Worm (Caenorhabditis elegans) whole organism, young adult: ENCODE measurements around the gene pho-10.
A peak's percentile ranks its signal among the peaks of the same experiment; 100 is the strongest.

ENCODE experiments used
- B0019.2 ChIP-seq: fragments of 200-800 bp; sonication (Bioruptor generic); conservative IDR thresholded peaks from 2 replicates; pipeline ENCODE4 v1.3.6; 2022; ENCODE audit warnings: missing genetic modification reagents, missing genetic modification characterization, missing compliant biosample characterization
- B0035.1 ChIP-seq: sonication (generic microtip); optimal IDR thresholded peaks from 2 replicates; lab custom pipeline; 2016; ENCODE audit warnings: missing genetic modification characterization, mild to moderate bottlenecking, missing compliant biosample characterization, missing genotype, missing genetic modification reagents
- B0336.3 ChIP-seq: fragments of 200-800 bp; sonication (Bioruptor generic); IDR thresholded peaks from 2 replicates; pipeline ENCODE4 v1.3.6; 2022; ENCODE audit warnings: missing genetic modification characterization, missing compliant biosample characterization
- F10E7.11 ChIP-seq: sonication (generic microtip); optimal IDR thresholded peaks from 2 replicates; lab custom pipeline; 2017; ENCODE audit warnings: mild to moderate bottlenecking, missing genetic modification characterization, moderate library complexity, missing compliant biosample characterization
- F23B12.7 ChIP-seq: sonication (generic microtip); optimal IDR thresholded peaks from 2 replicates; lab custom pipeline; 2017; ENCODE audit warnings: missing genetic modification characterization, mild to moderate bottlenecking, missing compliant biosample characterization, antibody characterized with exemption, moderate library complexity; ENCODE audit not compliant: insufficient read depth
- F39B2.1 ChIP-seq: fragments of 200-800 bp; sonication (Bioruptor generic); IDR thresholded peaks from 2 replicates; pipeline ENCODE4 v1.3.6; 2022; ENCODE audit warnings: missing genetic modification reagents, missing genetic modification characterization, missing compliant biosample characterization
- F52B5.7 ChIP-seq: sonication (generic microtip); optimal IDR thresholded peaks from 2 replicates; lab custom pipeline; 2016; ENCODE audit warnings: mild to moderate bottlenecking, missing genetic modification characterization, missing compliant biosample characterization
- F57C9.4 ChIP-seq: sonication (generic microtip); optimal IDR thresholded peaks from 2 replicates; lab custom pipeline; 2017; ENCODE audit warnings: mild to moderate bottlenecking, missing genetic modification characterization, missing compliant biosample characterization
- K12H6.12 ChIP-seq: fragments of 200-800 bp; sonication (Bioruptor generic); optimal IDR thresholded peaks from 2 replicates; lab custom pipeline; 2018; ENCODE audit warnings: mild to moderate bottlenecking, missing genetic modification characterization, missing compliant biosample characterization
- Y56A3A.18 ChIP-seq: fragments of 200-800 bp; sonication (Bioruptor generic); IDR thresholded peaks from 2 replicates; pipeline ENCODE4 v1.3.6; 2022; ENCODE audit warnings: missing genetic modification reagents, missing genetic modification characterization, missing compliant biosample characterization
- Y95B8A.8 ChIP-seq: fragments of 200-800 bp; sonication (Bioruptor generic); IDR thresholded peaks from 2 replicates; pipeline ENCODE4 v1.3.6; 2022; ENCODE audit warnings: missing genetic modification reagents, missing genetic modification characterization, missing compliant biosample characterization
- ZK185.1 ChIP-seq: sonication (generic microtip); optimal IDR thresholded peaks from 2 replicates; lab custom pipeline; 2016; ENCODE audit warnings: mild to moderate bottlenecking, missing genetic modification characterization, missing compliant biosample characterization; ENCODE audit not compliant: poor library complexity, severe bottlenecking
- aptf-2 ChIP-seq: fragments of 200-800 bp; sonication (Bioruptor generic); conservative IDR thresholded peaks from 2 replicates; pipeline ENCODE4 v1.3.6; 2022; ENCODE audit warnings: missing genetic modification reagents, missing genetic modification characterization, missing compliant biosample characterization
- attf-3 ChIP-seq: fragments of 200-800 bp; sonication (Bioruptor generic); conservative IDR thresholded peaks from 2 replicates; pipeline ENCODE4 v1.3.6; 2022; ENCODE audit warnings: missing genetic modification reagents, missing genetic modification characterization, missing compliant biosample characterization
- attf-6 ChIP-seq: fragments of 200-800 bp; sonication (Bioruptor generic); IDR thresholded peaks from 2 replicates; pipeline ENCODE4 v1.3.6; 2022; ENCODE audit warnings: missing genetic modification reagents, missing genetic modification characterization, missing compliant biosample characterization
- cebp-1 ChIP-seq, 2 experiments: fragments of 200-800 bp in 1 of 2; sonication (Bioruptor generic) in 1 of 2; sonication (generic microtip) in 1 of 2; IDR thresholded peaks in 1 of 2; optimal IDR thresholded peaks in 1 of 2; 2 replicates each; pipeline versions ENCODE4 v1.3.6 to Lab custom; 2017 to 2022; ENCODE audit warnings: missing compliant biosample characterization in 2 of 2, missing genetic modification characterization in 2 of 2, mild to moderate bottlenecking in 1 of 2, missing genetic modification reagents in 1 of 2, moderate library complexity in 1 of 2
- ceh-58 ChIP-seq: fragments of 200-800 bp; sonication (Bioruptor generic); IDR thresholded peaks from 2 replicates; pipeline ENCODE4 v1.3.6; 2022; ENCODE audit warnings: missing genetic modification characterization, missing compliant biosample characterization
- ceh-79 ChIP-seq: sonication (generic microtip); optimal IDR thresholded peaks from 2 replicates; lab custom pipeline; 2017; ENCODE audit warnings: mild to moderate bottlenecking, missing genetic modification characterization, missing compliant biosample characterization
- ceh-91 ChIP-seq: fragments of 200-800 bp; sonication (Bioruptor generic); IDR thresholded peaks from 2 replicates; pipeline ENCODE4 v1.3.6; 2022; ENCODE audit warnings: missing genetic modification reagents, missing genetic modification characterization, missing compliant biosample characterization
- chd-7 ChIP-seq: sonication (generic microtip); optimal IDR thresholded peaks from 2 replicates; lab custom pipeline; 2016; ENCODE audit warnings: mild to moderate bottlenecking, missing genetic modification characterization, moderate library complexity, missing compliant biosample characterization
- die-1 ChIP-seq: sonication (generic microtip); optimal IDR thresholded peaks from 2 replicates; lab custom pipeline; 2016; ENCODE audit warnings: missing genotype, mild to moderate bottlenecking, missing genetic modification characterization, missing compliant biosample characterization
- dpff-1 ChIP-seq: sonication (generic microtip); optimal IDR thresholded peaks from 2 replicates; lab custom pipeline; 2017; ENCODE audit warnings: mild to moderate bottlenecking, missing genetic modification characterization, missing compliant biosample characterization
- egl-18 ChIP-seq: fragments of 200-800 bp; sonication (Bioruptor generic); IDR thresholded peaks from 2 replicates; pipeline ENCODE4 v1.3.6; 2022; ENCODE audit warnings: missing genetic modification reagents, missing genetic modification characterization, missing compliant biosample characterization
- hlh-12 ChIP-seq: sonication (generic microtip); optimal IDR thresholded peaks from 2 replicates; lab custom pipeline; 2016; ENCODE audit warnings: missing genetic modification characterization, missing compliant biosample characterization
- hlh-26 ChIP-seq: fragments of 200-800 bp; sonication (Bioruptor generic); conservative IDR thresholded peaks from 2 replicates; pipeline ENCODE4 v1.3.6; 2022; ENCODE audit warnings: missing genetic modification reagents, missing genetic modification characterization, missing compliant biosample characterization
- hmg-1.2 ChIP-seq: fragments of 200-800 bp; sonication (Bioruptor generic); IDR thresholded peaks from 2 replicates; pipeline ENCODE4 v1.3.6; 2022; ENCODE audit warnings: missing genetic modification reagents, missing genetic modification characterization, missing compliant biosample characterization
- hsf-1 ChIP-seq: fragments of 200-800 bp; sonication (Bioruptor generic); IDR thresholded peaks from 2 replicates; pipeline ENCODE4 v1.3.6; 2022; ENCODE audit warnings: missing genetic modification reagents, missing genetic modification characterization, missing compliant biosample characterization
- madf-6 ChIP-seq: fragments of 200-800 bp; sonication (Bioruptor generic); IDR thresholded peaks from 2 replicates; pipeline ENCODE4 v1.3.6; 2022; ENCODE audit warnings: missing genetic modification reagents, missing genetic modification characterization, missing compliant biosample characterization
- mxl-1 ChIP-seq: sonication (generic microtip); optimal IDR thresholded peaks from 2 replicates; lab custom pipeline; 2016; ENCODE audit warnings: missing genetic modification characterization, missing compliant biosample characterization
- nfya-2 ChIP-seq: fragments of 200-800 bp; sonication (Bioruptor generic); IDR thresholded peaks from 2 replicates; pipeline ENCODE4 v1.3.6; 2022; ENCODE audit warnings: missing genetic modification reagents, missing genetic modification characterization, missing compliant biosample characterization
- nhr-80 ChIP-seq: sonication (generic microtip); optimal IDR thresholded peaks from 2 replicates; lab custom pipeline; 2016; ENCODE audit warnings: missing genetic modification characterization, missing compliant biosample characterization
- nhr-90 ChIP-seq: sonication (generic microtip); optimal IDR thresholded peaks from 2 replicates; lab custom pipeline; 2016; ENCODE audit warnings: missing genotype, mild to moderate bottlenecking, missing genetic modification characterization, missing compliant biosample characterization
- rcor-1 ChIP-seq: fragments of 200-800 bp; sonication (Bioruptor generic); IDR thresholded peaks from 2 replicates; pipeline ENCODE4 v1.3.6; 2022; ENCODE audit warnings: missing genetic modification reagents, missing genetic modification characterization, missing compliant biosample characterization
- rec-8 ChIP-seq, 2 experiments: sonication (generic microtip); optimal IDR thresholded peaks; 2 replicates each; lab custom pipeline; 2016; ENCODE audit warnings: mild to moderate bottlenecking in 2 of 2, missing genetic modification characterization in 2 of 2, missing genetic modification reagents in 2 of 2, missing genotype in 2 of 2, missing biosample characterization in 1 of 2, missing compliant biosample characterization in 1 of 2, moderate library complexity in 1 of 2
- repo-1 ChIP-seq: sonication (generic microtip); optimal IDR thresholded peaks from 2 replicates; lab custom pipeline; 2017; ENCODE audit warnings: mild to moderate bottlenecking, missing genetic modification characterization, missing compliant biosample characterization
- rpc-1 ChIP-seq, 2 experiments: fragments of 150-350 bp in 1 of 2; sonication (generic microtip) in 1 of 2; optimal IDR thresholded peaks; 2 replicates each; lab custom pipeline; 2014 to 2018; ENCODE audit warnings: missing biosample characterization in 1 of 2, missing genetic modification characterization in 1 of 2, missing genetic modification reagents in 1 of 2, missing genotype in 1 of 2
- snpc-3.4 ChIP-seq: sonication (generic microtip); optimal IDR thresholded peaks from 2 replicates; lab custom pipeline; 2017; ENCODE audit warnings: missing genetic modification characterization, mild to moderate bottlenecking, missing compliant biosample characterization, antibody characterized with exemption, moderate library complexity, missing genotype, missing genetic modification reagents
- somi-1 ChIP-seq: fragments of 200-800 bp; sonication (Bioruptor generic); optimal IDR thresholded peaks from 2 replicates; lab custom pipeline; 2018; ENCODE audit warnings: mild to moderate bottlenecking, missing genetic modification characterization, missing compliant biosample characterization
- tlf-1 ChIP-seq: fragments of 200-800 bp; sonication (Bioruptor generic); optimal IDR thresholded peaks from 2 replicates; lab custom pipeline; 2018; ENCODE audit warnings: mild to moderate bottlenecking, missing genetic modification characterization, missing compliant biosample characterization
- unc-130 ChIP-seq: sonication (generic microtip); optimal IDR thresholded peaks from 2 replicates; lab custom pipeline; 2016; ENCODE audit warnings: missing genetic modification reagents, missing genetic modification characterization, missing compliant biosample characterization
- xnd-1 ChIP-seq: sonication (generic microtip); optimal IDR thresholded peaks from 2 replicates; lab custom pipeline; 2016; ENCODE audit warnings: missing genotype, missing genetic modification reagents, missing genetic modification characterization, missing compliant biosample characterization
- ztf-28 ChIP-seq: fragments of 200-800 bp; sonication (Bioruptor generic); IDR thresholded peaks from 2 replicates; pipeline ENCODE4 v1.3.6; 2022; ENCODE audit warnings: missing genetic modification reagents, missing genetic modification characterization, missing compliant biosample characterization

Gene pho-10

ce11 chrII:9933947-9934383 lies 13.6 kb upstream of the pho-10 start (continued):
- TF ChIP-seq ceh-58 (GFP tag; lab: Robert Waterston, UW) (no peak), F39B2.1 (no peak), dpff-1 (tag; lab: Kevin White, UChicago) (peak; percentile 72), F23B12.7 (tag; lab: Kevin White, UChicago) (peak; percentile 2), Y56A3A.18 (GFP tag; lab: Robert Waterston, UW) (peak; percentile 45; the same call in 1 of the 2 replicates), tlf-1 (peak; percentile 64), Y95B8A.8 (no peak), xnd-1 (tag; lab: Kevin White, UChicago) (no peak), ztf-28 (GFP tag; lab: Robert Waterston, UW) (no peak), somi-1 (GFP tag; lab: Kevin White, UChicago) (no peak), nfya-2 (no peak), chd-7 (tag; lab: Kevin White, UChicago) (peak; percentile 10), nhr-80 (peak; percentile 18), cebp-1 (GFP tag; IDR thresholded peaks at IDR 0.05; lab: Robert Waterston, UW) (no peak), cebp-1 (tag; optimal IDR thresholded peaks at IDR 0.05; lab: Kevin White, UChicago) (peak; percentile 41), aptf-2 (GFP tag; lab: Robert Waterston, UW) (no peak), ZK185.1 (tag; lab: Kevin White, UChicago) (peak; percentile 59), hlh-26 (GFP tag; lab: Robert Waterston, UW) (no peak), B0019.2 (no peak), mxl-1 (no peak), F57C9.4 (tag; lab: Kevin White, UChicago) (no peak), F52B5.7 (peak; percentile 20), madf-6 (no peak), repo-1 (tag; lab: Kevin White, UChicago) (peak; percentile 90), attf-6 (GFP tag; lab: Robert Waterston, UW) (no peak), egl-18 (GFP tag; lab: Robert Waterston, UW) (no peak), ceh-79 (tag; lab: Kevin White, UChicago) (peak; percentile 48), F10E7.11 (no peak), rec-8 (tag; optimal IDR thresholded peaks at IDR 0.05; lab: Kevin White, UChicago) (no peak), hsf-1 (GFP tag; lab: Robert Waterston, UW) (0 out of 2 replicates have a peak, but pooled peaks have one; percentile 20)

ce11 chrII:9931476-9931875 lies 11.1 kb upstream of the pho-10 start, which contains the start of gene pho-11:
Gene pho-11 (plus strand): TSS chrII:9931849.
- TF ChIP-seq rec-8 (tag; optimal IDR thresholded peaks at IDR 0.05; lab: Kevin White, UChicago), result no peak
- no peak for TF ChIP-seq F39B2.1
- TF ChIP-seq K12H6.12, result no peak
- TF ChIP-seq rcor-1, result no peak
- TF ChIP-seq chd-7 (tag; lab: Kevin White, UChicago), result no peak
- no peak for TF ChIP-seq ceh-91
- TF ChIP-seq nhr-90 (tag; lab: Kevin White, UChicago), result no peak
- no peak for TF ChIP-seq hmg-1.2 (GFP tag; lab: Robert Waterston, UW)
- TF ChIP-seq B0336.3, result no peak
- no peak for TF ChIP-seq die-1
- no peak for TF ChIP-seq hlh-12 (tag; lab: Kevin White, UChicago)
- TF ChIP-seq Y95B8A.8, result no peak
- no peak for TF ChIP-seq mxl-1
- no peak for TF ChIP-seq B0035.1 (tag; lab: Kevin White, UChicago)
- no peak for TF ChIP-seq snpc-3.4
- TF ChIP-seq rpc-1 (optimal IDR thresholded peaks at IDR 0.05; lab: Kevin White, UChicago), result no peak
- TF ChIP-seq rpc-1 (tag; optimal IDR thresholded peaks at IDR 0.05; lab: Kevin White, UChicago), result no peak
- no peak for TF ChIP-seq attf-3 (GFP tag; lab: Robert Waterston, UW)
- TF ChIP-seq attf-6 (GFP tag; lab: Robert Waterston, UW), result no peak
- no peak for TF ChIP-seq unc-130 (GFP tag; lab: Kevin White, UChicago)
